Worm (Caenorhabditis elegans) whole organism, L2 larva: ENCODE measurements around the gene str-236.

Experiments
- C34F6.9 ChIP-seq: fragments of 150-350 bp; optimal IDR thresholded peaks from 2 replicates; lab custom pipeline; 2014; ENCODE audit warnings: missing biosample characterization, missing genetic modification characterization
- F13H6.1 ChIP-seq: sonication (generic microtip); optimal IDR thresholded peaks from 2 replicates; lab custom pipeline; 2016; ENCODE audit warnings: missing genetic modification characterization, missing compliant biosample characterization
- alr-1 ChIP-seq: fragments of 150-350 bp; optimal IDR thresholded peaks from 2 replicates; lab custom pipeline; 2014; ENCODE audit warnings: missing biosample characterization, missing genetic modification characterization
- aly-2 ChIP-seq: fragments of 150-350 bp; optimal IDR thresholded peaks from 2 replicates; lab custom pipeline; 2014; ENCODE audit warnings: missing biosample characterization, missing genetic modification characterization
- ama-1 ChIP-seq: fragments of 150-350 bp; optimal IDR thresholded peaks from 2 replicates; lab custom pipeline; 2018; ENCODE audit warnings: inconsistent platforms
- blmp-1 ChIP-seq: sonication (generic microtip); optimal IDR thresholded peaks from 2 replicates; lab custom pipeline; 2017; ENCODE audit warnings: missing genetic modification characterization, mild to moderate bottlenecking, missing compliant biosample characterization, antibody characterized with exemption, moderate library complexity; ENCODE audit not compliant: insufficient read depth
- ceh-16 ChIP-seq: fragments of 150-350 bp; optimal IDR thresholded peaks from 2 replicates; lab custom pipeline; 2014; ENCODE audit warnings: missing biosample characterization, missing genetic modification characterization
- ceh-82 ChIP-seq: fragments of 150-350 bp; optimal IDR thresholded peaks from 2 replicates; lab custom pipeline; 2014; ENCODE audit warnings: missing biosample characterization, missing genetic modification characterization
- crh-2 ChIP-seq: sonication (generic microtip); optimal IDR thresholded peaks from 2 replicates; lab custom pipeline; 2017; ENCODE audit warnings: missing biosample characterization, missing genetic modification characterization
- elt-1 ChIP-seq: fragments of 150-350 bp; optimal IDR thresholded peaks from 2 replicates; lab custom pipeline; 2014; ENCODE audit warnings: missing biosample characterization, missing genetic modification characterization
- elt-3 ChIP-seq: sonication (generic microtip); optimal IDR thresholded peaks from 2 replicates; lab custom pipeline; 2017; ENCODE audit warnings: missing biosample characterization, missing genetic modification characterization
- gmeb-1 ChIP-seq: fragments of 150-350 bp; optimal IDR thresholded peaks from 2 replicates; lab custom pipeline; 2014; ENCODE audit warnings: missing biosample characterization, missing genetic modification characterization
- lin-11 ChIP-seq: fragments of 150-350 bp; sonication (generic microtip); optimal IDR thresholded peaks from 2 replicates; lab custom pipeline; 2014; ENCODE audit warnings: missing biosample characterization, missing genetic modification characterization, inconsistent platforms, mixed read lengths
- lsy-2 ChIP-seq, 2 experiments: fragments of 150-350 bp in 1 of 2; sonication (generic microtip) in 1 of 2; optimal IDR thresholded peaks; 2 replicates each; lab custom pipeline; 2014 to 2017; ENCODE audit warnings: missing biosample characterization in 2 of 2, missing genetic modification characterization in 2 of 2
- mab-5 ChIP-seq: fragments of 150-350 bp; optimal IDR thresholded peaks from 2 replicates; lab custom pipeline; 2014; ENCODE audit warnings: missing biosample characterization, missing genetic modification characterization
- mbf-1 ChIP-seq: sonication (generic microtip); optimal IDR thresholded peaks from 2 replicates; lab custom pipeline; 2017; ENCODE audit warnings: missing biosample characterization, missing genetic modification characterization
- mdl-1 ChIP-seq, 2 experiments: fragments of 150-350 bp in 1 of 2; sonication (generic microtip) in 1 of 2; optimal IDR thresholded peaks; 2 replicates each; lab custom pipeline; 2017; ENCODE audit warnings: missing biosample characterization in 2 of 2, missing genetic modification characterization in 2 of 2
- nhr-10 ChIP-seq: sonication (generic microtip); optimal IDR thresholded peaks from 2 replicates; lab custom pipeline; 2017; ENCODE audit warnings: missing biosample characterization, missing genetic modification characterization
- nhr-11 ChIP-seq: fragments of 150-350 bp; optimal IDR thresholded peaks from 2 replicates; lab custom pipeline; 2014; ENCODE audit warnings: missing biosample characterization, missing genetic modification characterization
- nhr-12 ChIP-seq: fragments of 150-350 bp; optimal IDR thresholded peaks from 2 replicates; lab custom pipeline; 2014; ENCODE audit warnings: missing biosample characterization, missing genetic modification characterization
- nhr-129 ChIP-seq: fragments of 150-350 bp; optimal IDR thresholded peaks from 2 replicates; lab custom pipeline; 2014; ENCODE audit warnings: missing biosample characterization, missing genetic modification characterization
- nhr-237 ChIP-seq: fragments of 150-350 bp; optimal IDR thresholded peaks from 2 replicates; lab custom pipeline; 2014; ENCODE audit warnings: missing biosample characterization, missing genetic modification characterization
- nhr-6 ChIP-seq: fragments of 150-350 bp; optimal IDR thresholded peaks from 2 replicates; lab custom pipeline; 2014; ENCODE audit warnings: missing biosample characterization, missing genetic modification characterization
- nhr-77 ChIP-seq: fragments of 150-350 bp; optimal IDR thresholded peaks from 2 replicates; lab custom pipeline; 2014; ENCODE audit warnings: missing biosample characterization, missing genetic modification characterization
- sma-9 ChIP-seq, 2 experiments: fragments of 150-350 bp in 1 of 2; sonication (generic microtip) in 1 of 2; optimal IDR thresholded peaks; 2 replicates each; lab custom pipeline; 2014 to 2016; ENCODE audit warnings: missing genetic modification characterization in 2 of 2, mild to moderate bottlenecking in 1 of 2, missing biosample characterization in 1 of 2, missing compliant biosample characterization in 1 of 2, missing genetic modification reagents in 1 of 2, moderate library complexity in 1 of 2
- unc-39 ChIP-seq: fragments of 150-350 bp; optimal IDR thresholded peaks from 2 replicates; lab custom pipeline; 2014; ENCODE audit warnings: missing biosample characterization, missing genetic modification characterization
- unc-55 ChIP-seq: fragments of 150-350 bp; sonication (generic microtip); optimal IDR thresholded peaks from 3 replicates; lab custom pipeline; 2014; ENCODE audit warnings: missing biosample characterization, missing genetic modification reagents, missing genetic modification characterization
- unc-62 ChIP-seq: fragments of 150-350 bp; optimal IDR thresholded peaks from 2 replicates; lab custom pipeline; 2014; ENCODE audit warnings: missing biosample characterization, missing genetic modification reagents, missing genetic modification characterization
- zag-1 ChIP-seq: fragments of 150-350 bp; optimal IDR thresholded peaks from 2 replicates; lab custom pipeline; 2014; ENCODE audit warnings: missing biosample characterization, missing genetic modification characterization
- ztf-1 ChIP-seq: fragments of 200-800 bp; sonication (Bioruptor generic); conservative IDR thresholded peaks from 2 replicates; pipeline ENCODE4 v1.3.6; 2022; ENCODE audit warnings: missing genetic modification characterization, missing compliant biosample characterization
- ztf-11 ChIP-seq: sonication (generic microtip); optimal IDR thresholded peaks from 2 replicates; lab custom pipeline; 2017; ENCODE audit warnings: missing biosample characterization, missing genetic modification characterization
- ztf-4 ChIP-seq: fragments of 150-350 bp; optimal IDR thresholded peaks from 2 replicates; lab custom pipeline; 2014; ENCODE audit warnings: missing biosample characterization, missing genetic modification characterization

The str-236 gene

ce11 chrV:1495752-1496151, 32.1 kb downstream of the str-236 start:
- TF ChIP-seq elt-3 (tag; lab: Kevin White, UChicago) (no peak), mdl-1 (tag; optimal IDR thresholded peaks at IDR 0.05; lab: Kevin White, UChicago) (no peak), mbf-1 (tag; lab: Kevin White, UChicago) (no peak), gmeb-1 (no peak), lin-11 (tag; lab: Kevin White, UChicago) (no peak), ceh-16 (tag; lab: Kevin White, UChicago) (no peak), elt-1 (tag; lab: Kevin White, UChicago) (no peak), aly-2 (tag; lab: Kevin White, UChicago) (no peak), nhr-10 (tag; lab: Kevin White, UChicago) (no peak)

- no peak for TF ChIP-seq mbf-1 (tag; lab: Kevin White, UChicago)
- TF ChIP-seq nhr-237: no peak
- TF ChIP-seq sma-9 (GFP tag; optimal IDR thresholded peaks at IDR 0.05; lab: Kevin White, UChicago): no peak
- no peak for TF ChIP-seq sma-9 (tag; optimal IDR thresholded peaks at IDR 0.05; lab: Kevin White, UChicago)
- TF ChIP-seq ceh-82 (tag; lab: Kevin White, UChicago): no peak
- no peak for TF ChIP-seq nhr-10 (tag; lab: Kevin White, UChicago)
- no peak for TF ChIP-seq ztf-4 (tag; lab: Kevin White, UChicago)
- TF ChIP-seq zag-1: no peak
- no peak for TF ChIP-seq lsy-2 (tag; optimal IDR thresholded peaks at IDR 0.05; lab: Kevin White, UChicago)
- TF ChIP-seq nhr-77 (tag; lab: Kevin White, UChicago): no peak
- no peak for TF ChIP-seq elt-3 (tag; lab: Kevin White, UChicago)
- TF ChIP-seq gmeb-1: no peak
- no peak for TF ChIP-seq ztf-11 (tag; lab: Kevin White, UChicago)
- TF ChIP-seq F13H6.1 (tag; lab: Kevin White, UChicago): no peak
- no peak for TF ChIP-seq C34F6.9 (tag; lab: Kevin White, UChicago)
- no peak for TF ChIP-seq nhr-6 (tag; lab: Kevin White, UChicago)
- TF ChIP-seq nhr-12 (tag; lab: Kevin White, UChicago): no peak
- no peak for TF ChIP-seq alr-1
- TF ChIP-seq ama-1: no peak
- no peak for TF ChIP-seq crh-2 (tag; lab: Kevin White, UChicago)
Observed at ce11 chrV:1495334-1495733, 32.6 kb downstream of the str-236 start, which contains the start of gene C38C3.3. Gene C38C3.3, plus strand, starts transcription at chrV:1495634.

- TF ChIP-seq lin-11 (tag; lab: Kevin White, UChicago): no peak
- no peak for TF ChIP-seq nhr-6 (tag; lab: Kevin White, UChicago)
- no peak for TF ChIP-seq unc-62 (GFP tag; lab: Kevin White, UChicago)
Observed at ce11 chrV:1494469-1494868, 33.4 kb downstream of the str-236 start, which contains the start of gene spig-7. Gene spig-7, plus strand, starts transcription at chrV:1494769.

ce11 chrV:1491510-1491909, 36.4 kb downstream of the str-236 start, which contains the start of gene C38C3.6:
Gene C38C3.6, minus strand, starts transcription at chrV:1491610.
- no peak for TF ChIP-seq lin-11 (tag; lab: Kevin White, UChicago)
- no peak for TF ChIP-seq unc-55 (GFP tag; lab: Kevin White, UChicago)
- no peak for TF ChIP-seq nhr-129 (tag; lab: Kevin White, UChicago)
- TF ChIP-seq unc-62 (GFP tag; lab: Kevin White, UChicago): no peak
- TF ChIP-seq unc-39 (tag; lab: Kevin White, UChicago): no peak
- TF ChIP-seq elt-3 (tag; lab: Kevin White, UChicago): no peak
- no peak for TF ChIP-seq blmp-1 (tag; lab: Kevin White, UChicago)
- TF ChIP-seq nhr-11 (tag; lab: Kevin White, UChicago): no peak

- TF ChIP-seq C34F6.9 (tag; lab: Kevin White, UChicago): peak; percentile 14
- no peak for TF ChIP-seq mab-5 (tag; lab: Kevin White, UChicago)
- no peak for TF ChIP-seq crh-2 (tag; lab: Kevin White, UChicago)
- no peak for TF ChIP-seq ztf-1 (GFP tag; lab: Robert Waterston, UW)
- TF ChIP-seq, all 48 proteins: peak for 1
Observed at ce11 chrV:1488642-1489041, 39.2 kb downstream of the str-236 start.

- no peak for TF ChIP-seq gmeb-1
- no peak for TF ChIP-seq C34F6.9 (tag; lab: Kevin White, UChicago)
- no peak for TF ChIP-seq lin-11 (tag; lab: Kevin White, UChicago)
- no peak for TF ChIP-seq unc-39 (tag; lab: Kevin White, UChicago)
- TF ChIP-seq mab-5 (tag; lab: Kevin White, UChicago): no peak
- no peak for TF ChIP-seq nhr-77 (tag; lab: Kevin White, UChicago)
- TF ChIP-seq elt-1 (tag; lab: Kevin White, UChicago): no peak
Observed at ce11 chrV:1487262-1487661, 40.6 kb downstream of the str-236 start.
